Comparison of ENCODE assay signal across 3 fruit fly cellular contexts in genomic region chr3L:802700-803273, dm6.
A peak's percentile ranks its signal among the peaks of the same experiment; 100 is the strongest.
TF ChIP-seq lines count a peak whose summit lies in the region.

No protein-coding gene starts in this region.

TF ChIP-seq in whole organism, embryonic, 481 proteins besides CTCF, POLR2A, EP300 and RAD21 (continued from another document and continues in another):
- peak; percentile 85 for TF ChIP-seq CG17385 (GFP tag; optimal IDR thresholded peaks at IDR 0.05; lab: Kevin White, UChicago)
- no peak for TF ChIP-seq bigmax (GFP tag; optimal IDR thresholded peaks at IDR 0.05; lab: Kevin White, UChicago)
- peak; percentile 78 for TF ChIP-seq CG9215 (GFP tag; IDR thresholded peaks at IDR 0.05; lab: Robert Waterston, UW)
- TF ChIP-seq CG14441 (GFP tag; IDR thresholded peaks at IDR 0.05; lab: Robert Waterston, UW): peak; percentile 90
- TF ChIP-seq CG3407 (GFP tag; optimal IDR thresholded peaks at IDR 0.05; lab: Kevin White, UChicago): peak; percentile 85
- TF ChIP-seq CG43689 (GFP tag; IDR thresholded peaks at IDR 0.05; lab: Robert Waterston, UW): peak; percentile 69
- peak; percentile 76 for TF ChIP-seq CG11085 (GFP tag; IDR thresholded peaks at IDR 0.05; lab: Robert Waterston, UW)
- TF ChIP-seq CG7928 (GFP tag; optimal IDR thresholded peaks at IDR 0.05; lab: Kevin White, UChicago): peak; percentile 45
- no peak for TF ChIP-seq amos (GFP tag; IDR thresholded peaks at IDR 0.05; lab: Robert Waterston, UW; ENCODE audit: partially characterized antibody)
- TF ChIP-seq CG11504 (tag; optimal IDR thresholded peaks at IDR 0.05; lab: Kevin White, UChicago): peak; percentile 87
- TF ChIP-seq Pdp1 (GFP tag; optimal IDR thresholded peaks at IDR 0.05; lab: Kevin White, UChicago): peak; percentile 82 to 89
- TF ChIP-seq Stat92E (GFP tag; optimal IDR thresholded peaks at IDR 0.05; lab: Kevin White, UChicago): no peak
- TF ChIP-seq unc-4 (GFP tag; IDR thresholded peaks at IDR 0.05; lab: Robert Waterston, UW; ENCODE audit: partially characterized antibody): no peak
- no peak for TF ChIP-seq D (optimal IDR thresholded peaks at IDR 0.05; lab: Kevin White, UChicago)
- TF ChIP-seq D (GFP tag; optimal IDR thresholded peaks at IDR 0.05; lab: Kevin White, UChicago): peak; percentile 79
- peak; percentile 98 for TF ChIP-seq Med (GFP tag; lab: Kevin White, UChicago)
- peak in 1 of 2 experiments; percentile 33 for TF ChIP-seq crp (GFP tag; optimal IDR thresholded peaks at IDR 0.05; lab: Kevin White, UChicago)
- TF ChIP-seq Hr51 (GFP tag; optimal IDR thresholded peaks at IDR 0.05; lab: Kevin White, UChicago): peak; percentile 86 to 87
- TF ChIP-seq fru (optimal IDR thresholded peaks at IDR 0.05; lab: Kevin White, UChicago): no peak
- peak; percentile 54 for TF ChIP-seq CG8359 (GFP tag; optimal IDR thresholded peaks at IDR 0.05; lab: Kevin White, UChicago; ENCODE audit: borderline replicate concordance)
- TF ChIP-seq CG5180 (GFP tag; optimal IDR thresholded peaks at IDR 0.05; lab: Kevin White, UChicago): peak; percentile 60
- peak; percentile 86 for TF ChIP-seq Dek (tag; optimal IDR thresholded peaks at IDR 0.05; lab: Kevin White, UChicago)
- TF ChIP-seq Asciz (GFP tag; optimal IDR thresholded peaks at IDR 0.05; lab: Kevin White, UChicago): peak; percentile 60
- peak; percentile 60 for TF ChIP-seq CG3065 (GFP tag; optimal IDR thresholded peaks at IDR 0.05; lab: Kevin White, UChicago)
- peak; percentile 68 for TF ChIP-seq Bdp1 (GFP tag; optimal IDR thresholded peaks at IDR 0.05; lab: Kevin White, UChicago)
- TF ChIP-seq bbx (GFP tag; IDR thresholded peaks at IDR 0.05; lab: Robert Waterston, UW; ENCODE audit: partially characterized antibody): no peak
- TF ChIP-seq Sox100B (GFP tag; optimal IDR thresholded peaks at IDR 0.05; lab: Kevin White, UChicago): peak; percentile 69
- peak; percentile 47 for TF ChIP-seq CG3838 (GFP tag; optimal IDR thresholded peaks at IDR 0.05; lab: Kevin White, UChicago)
- TF ChIP-seq rib (GFP tag; IDR thresholded peaks at IDR 0.05; lab: Robert Waterston, UW): peak; percentile 89
- peak; percentile 78 for TF ChIP-seq kay (GFP tag; optimal IDR thresholded peaks at IDR 0.05; lab: Kevin White, UChicago)
- peak; percentile 97 for TF ChIP-seq grau (tag; optimal IDR thresholded peaks at IDR 0.05; lab: Kevin White, UChicago)
- TF ChIP-seq bsh (GFP tag; optimal IDR thresholded peaks at IDR 0.05; lab: Kevin White, UChicago): peak; percentile 77 to 91
- peak; percentile 87 for TF ChIP-seq Taf1 (GFP tag; IDR thresholded peaks at IDR 0.05; lab: Robert Waterston, UW)
- peak; percentile 91 for TF ChIP-seq Hsf (GFP tag; optimal IDR thresholded peaks at IDR 0.05; lab: Kevin White, UChicago)
- TF ChIP-seq tna (GFP tag; IDR thresholded peaks at IDR 0.05; lab: Robert Waterston, UW; ENCODE audit: partially characterized antibody): no peak
- peak; percentile 80 for TF ChIP-seq CG34376 (GFP tag; optimal IDR thresholded peaks at IDR 0.05; lab: Kevin White, UChicago)
- peak; percentile 89 for TF ChIP-seq CG12219 (GFP tag; optimal IDR thresholded peaks at IDR 0.05; lab: Kevin White, UChicago)
- peak; percentile 88 for TF ChIP-seq tin (GFP tag; optimal IDR thresholded peaks at IDR 0.05; lab: Kevin White, UChicago)
- TF ChIP-seq danr (GFP tag; IDR thresholded peaks at IDR 0.05; lab: Robert Waterston, UW): peak; percentile 83
- peak; percentile 36 for TF ChIP-seq CG2116 (GFP tag; optimal IDR thresholded peaks at IDR 0.05; lab: Kevin White, UChicago)
- no peak for TF ChIP-seq gfzf (GFP tag; optimal IDR thresholded peaks at IDR 0.05; lab: Kevin White, UChicago)
- TF ChIP-seq B-H1 (GFP tag; IDR thresholded peaks at IDR 0.05; lab: Robert Waterston, UW): peak; percentile 89
- peak; percentile 84 for TF ChIP-seq Chrac-16 (GFP tag; optimal IDR thresholded peaks at IDR 0.05; lab: Kevin White, UChicago)

TF ChIP-seq in whole organism, prepupa, 60 proteins besides CTCF, POLR2A, EP300 and RAD21 (continued from another document):
- TF ChIP-seq net (GFP tag; optimal IDR thresholded peaks at IDR 0.05; lab: Kevin White, UChicago) (peak; percentile 95), CG31627 (GFP tag; optimal IDR thresholded peaks at IDR 0.05; lab: Kevin White, UChicago) (peak; percentile 99), topi (GFP tag; optimal IDR thresholded peaks at IDR 0.05; lab: Kevin White, UChicago) (peak; percentile 98), Hr39 (GFP tag; optimal IDR thresholded peaks at IDR 0.05; lab: Kevin White, UChicago) (peak; percentile 99), fd85E (GFP tag; optimal IDR thresholded peaks at IDR 0.05; lab: Kevin White, UChicago) (peak; percentile 90), Smox (GFP tag; optimal IDR thresholded peaks at IDR 0.05; lab: Kevin White, UChicago) (peak; percentile 98), CG8319 (GFP tag; optimal IDR thresholded peaks at IDR 0.05; lab: Kevin White, UChicago) (peak; percentile 96), Gug (GFP tag; IDR thresholded peaks at IDR 0.05; lab: Robert Waterston, UW) (peak; percentile 89), eg (GFP tag; IDR thresholded peaks at IDR 0.05; lab: Robert Waterston, UW) (peak; percentile 97), pdm3 (GFP tag; optimal IDR thresholded peaks at IDR 0.05; lab: Kevin White, UChicago) (peak; percentile 98), svp (GFP tag; lab: Kevin White, UChicago) (peak; percentile 99), Met (GFP tag; optimal IDR thresholded peaks at IDR 0.05; lab: Kevin White, UChicago) (peak; percentile 99), CG7368 (GFP tag; optimal IDR thresholded peaks at IDR 0.05; lab: Kevin White, UChicago) (peak; percentile 97), CG9139 (GFP tag; optimal IDR thresholded peaks at IDR 0.05; lab: Kevin White, UChicago) (peak; percentile 84), CG6808 (GFP tag; optimal IDR thresholded peaks at IDR 0.05; lab: Kevin White, UChicago) (peak; percentile 84), CG11762 (GFP tag; optimal IDR thresholded peaks at IDR 0.05; lab: Kevin White, UChicago; ENCODE audit: insufficient read depth) (peak; percentile 93), Eip93F (GFP tag; optimal IDR thresholded peaks at IDR 0.05; lab: Kevin White, UChicago) (peak; percentile 96), CG32006 (GFP tag; optimal IDR thresholded peaks at IDR 0.05; lab: Kevin White, UChicago) (peak; percentile 89), fd59A (GFP tag; optimal IDR thresholded peaks at IDR 0.05; lab: Kevin White, UChicago) (peak; percentile 95), lz (GFP tag; optimal IDR thresholded peaks at IDR 0.05; lab: Kevin White, UChicago) (peak; percentile 99), CG6854 (GFP tag; optimal IDR thresholded peaks at IDR 0.05; lab: Kevin White, UChicago) (peak; percentile 97), CG6792 (GFP tag; optimal IDR thresholded peaks at IDR 0.05; lab: Kevin White, UChicago) (peak; percentile 98), esn (GFP tag; optimal IDR thresholded peaks at IDR 0.05; lab: Kevin White, UChicago) (peak; percentile 99), CG11902 (GFP tag; optimal IDR thresholded peaks at IDR 0.05; lab: Kevin White, UChicago) (peak; percentile 97), CG1621 (tag; optimal IDR thresholded peaks at IDR 0.05; lab: Kevin White, UChicago) (peak; percentile 97), dac (GFP tag; optimal IDR thresholded peaks at IDR 0.05; lab: Kevin White, UChicago) (peak; percentile 86), ss (GFP tag; optimal IDR thresholded peaks at IDR 0.05; lab: Kevin White, UChicago) (peak; percentile 91 to 92), CG8632 (GFP tag; optimal IDR thresholded peaks at IDR 0.05; lab: Kevin White, UChicago) (peak; percentile 94), Sox14 (GFP tag; optimal IDR thresholded peaks at IDR 0.05; lab: Kevin White, UChicago) (peak; percentile 98), fkh (GFP tag; optimal IDR thresholded peaks at IDR 0.05; lab: Kevin White, UChicago) (peak; percentile 34), CG11294 (GFP tag; IDR thresholded peaks at IDR 0.05; lab: Robert Waterston, UW) (peak; percentile 91), Hr4 (GFP tag; optimal IDR thresholded peaks at IDR 0.05; lab: Kevin White, UChicago) (peak; percentile 95), CG15336 (GFP tag; IDR thresholded peaks at IDR 0.05; lab: Robert Waterston, UW) (peak; percentile 95), CG34406 (GFP tag; optimal IDR thresholded peaks at IDR 0.05; lab: Kevin White, UChicago) (peak; percentile 96), CG10669 (GFP tag; optimal IDR thresholded peaks at IDR 0.05; lab: Kevin White, UChicago) (peak; percentile 94), CG16779 (tag; optimal IDR thresholded peaks at IDR 0.05; lab: Kevin White, UChicago) (peak; percentile 88), vri (GFP tag; optimal IDR thresholded peaks at IDR 0.05; lab: Kevin White, UChicago) (peak; percentile 96), CG6163 (GFP tag; IDR thresholded peaks at IDR 0.05; lab: Robert Waterston, UW) (peak; percentile 99), CG10631 (GFP tag; optimal IDR thresholded peaks at IDR 0.05; lab: Kevin White, UChicago) (peak; percentile 97)

TF ChIP-seq in whole organism, wandering third instar larva, 38 proteins besides CTCF, POLR2A, EP300 and RAD21 (continued from another document):
- TF ChIP-seq fru (GFP tag; optimal IDR thresholded peaks at IDR 0.05; lab: Kevin White, UChicago) (peak; percentile 95), Hr83 (GFP tag; optimal IDR thresholded peaks at IDR 0.05; lab: Kevin White, UChicago; ENCODE audit: poor library complexity, severe bottlenecking) (peak; percentile 90), sage (GFP tag; optimal IDR thresholded peaks at IDR 0.05; lab: Kevin White, UChicago) (peak; percentile 94), Dfd (GFP tag; optimal IDR thresholded peaks at IDR 0.05; lab: Kevin White, UChicago) (no peak), Hnf4 (GFP tag; optimal IDR thresholded peaks at IDR 0.05; lab: Kevin White, UChicago) (peak; percentile 98), N (GFP tag; optimal IDR thresholded peaks at IDR 0.05; lab: Kevin White, UChicago) (no peak), Myc (optimal IDR thresholded peaks at IDR 0.05; lab: Kevin White, UChicago) (no peak), lola (GFP tag; optimal IDR thresholded peaks at IDR 0.05; lab: Kevin White, UChicago) (no peak), usp (GFP tag; optimal IDR thresholded peaks at IDR 0.05; lab: Kevin White, UChicago) (no peak), woc (GFP tag; optimal IDR thresholded peaks at IDR 0.05; lab: Kevin White, UChicago) (peak; percentile 91), dl (GFP tag; optimal IDR thresholded peaks at IDR 0.05; lab: Kevin White, UChicago; ENCODE audit: insufficient read depth in 1 of 2, partially characterized antibody in 2 of 2) (no peak), Jra (GFP tag; optimal IDR thresholded peaks at IDR 0.05; lab: Kevin White, UChicago) (peak; percentile 95)
